Fruit fly (Drosophila melanogaster): ENCODE results near the gene CG4066.

DNA sequence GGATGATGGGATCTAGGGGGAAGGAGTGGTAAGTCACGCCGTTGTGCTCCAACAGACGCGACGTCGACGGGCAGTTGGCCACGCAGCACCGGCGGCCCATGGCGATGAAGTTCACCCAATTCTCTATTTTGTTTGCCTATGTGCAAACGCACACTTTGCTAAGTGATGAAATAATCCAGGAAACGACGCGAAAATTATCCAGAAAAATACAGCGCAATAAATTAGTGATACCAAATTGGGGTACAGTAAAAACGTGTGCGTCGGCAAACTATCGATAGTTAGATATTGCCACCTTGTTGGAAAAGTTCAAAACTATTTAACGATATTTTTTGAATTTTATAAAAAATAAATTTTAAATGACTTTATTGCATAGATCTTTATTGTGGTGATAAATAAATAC lies 44.9 kb downstream of the CG4066 start, which contains the start of gene MBD-R2:
- TF ChIP-seq gl (tag; optimal IDR thresholded peaks at IDR 0.05): no peak
- no peak for TF ChIP-seq D1 (tag; optimal IDR thresholded peaks at IDR 0.05)
- no peak for TF ChIP-seq CG12605 (GFP tag; IDR thresholded peaks at IDR 0.05)
- no peak for TF ChIP-seq CG15710 (tag; optimal IDR thresholded peaks at IDR 0.05)
- no peak for TF ChIP-seq CG8301 (tag; optimal IDR thresholded peaks at IDR 0.05)
- TF ChIP-seq Ets98B (GFP tag; IDR thresholded peaks at IDR 0.05): no peak
- no peak for TF ChIP-seq CG17806 (tag; optimal IDR thresholded peaks at IDR 0.05)
- no peak for TF ChIP-seq CG10348 (GFP tag; IDR thresholded peaks at IDR 0.05)
- no peak for TF ChIP-seq Pif1B (GFP tag; optimal IDR thresholded peaks at IDR 0.05)

Data from whole organism, pupa.